Worm (Caenorhabditis elegans): ENCODE results near the gene srxa-13.

The srxa-13 gene

ce11 chrV:13909400-13909799 is 20.2 kb upstream of the srxa-13 start, which contains the start of gene C06B3.7 (continued):
- peak; percentile 83 for TF ChIP-seq zip-2 (tag; optimal IDR thresholded peaks at IDR 0.05)
- no peak for TF ChIP-seq rbr-2 (tag; optimal IDR thresholded peaks at IDR 0.05)
- no peak for TF ChIP-seq ceh-32 (tag; optimal IDR thresholded peaks at IDR 0.05; ENCODE audit: poor library complexity)
- TF ChIP-seq unc-62 (GFP tag; optimal IDR thresholded peaks at IDR 0.05 in 1 of 2): peak in 1 of 2 experiments; percentile 98
- TF ChIP-seq unc-62 (tag; optimal IDR thresholded peaks at IDR 0.05): no peak
- no peak for TF ChIP-seq zip-11 (GFP tag; IDR thresholded peaks at IDR 0.05)
- TF ChIP-seq F44E2.7 (GFP tag; IDR thresholded peaks at IDR 0.05): no peak
- no peak for TF ChIP-seq F37D6.2 (tag; optimal IDR thresholded peaks at IDR 0.05)
- no peak for TF ChIP-seq attf-4 (tag; optimal IDR thresholded peaks at IDR 0.05)
- peak; percentile 47 for TF ChIP-seq mxl-3 (GFP tag; optimal IDR thresholded peaks at IDR 0.05)
- TF ChIP-seq nhr-77 (tag; optimal IDR thresholded peaks at IDR 0.05): peak; percentile 96
- TF ChIP-seq Y105C5A.15 (GFP tag; IDR thresholded peaks at IDR 0.05): no peak
- no peak for TF ChIP-seq ceh-62 (tag; optimal IDR thresholded peaks at IDR 0.05)
- peak; percentile 52 for TF ChIP-seq dpl-1 (GFP tag; optimal IDR thresholded peaks at IDR 0.05)
- TF ChIP-seq lir-3 (tag; optimal IDR thresholded peaks at IDR 0.05): no peak
- TF ChIP-seq lin-1 (GFP tag; IDR thresholded peaks at IDR 0.05): peak; percentile 16; the same call in 1 of the 2 replicates
- no peak for TF ChIP-seq Y75B8A.6 (GFP tag; IDR thresholded peaks at IDR 0.05)
- no peak for TF ChIP-seq snpc-1.2 (GFP tag; IDR thresholded peaks at IDR 0.05)
- peak; percentile 95 for TF ChIP-seq nhr-28 (tag; optimal IDR thresholded peaks at IDR 0.05)
- no peak for TF ChIP-seq arid-1 (GFP tag; conservative IDR thresholded peaks at IDR 0.05)
- TF ChIP-seq dmd-6 (GFP tag; IDR thresholded peaks at IDR 0.05): peak; percentile 95
- TF ChIP-seq dmd-9 (GFP tag; IDR thresholded peaks at IDR 0.05): no peak
- TF ChIP-seq pha-4 (GFP tag; IDR thresholded peaks at IDR 0.05): peak; percentile 30; the same call in 1 of the 2 replicates
- peak; percentile 41 for TF ChIP-seq pha-4 (tag; optimal IDR thresholded peaks at IDR 0.05)
- peak; percentile 67 for TF ChIP-seq T20F7.1 (GFP tag; optimal IDR thresholded peaks at IDR 0.05)
- TF ChIP-seq mep-1 (tag; optimal IDR thresholded peaks at IDR 0.05): peak; percentile 90
- TF ChIP-seq nhr-76 (tag; optimal IDR thresholded peaks at IDR 0.05): no peak
- TF ChIP-seq daf-12 (tag; optimal IDR thresholded peaks at IDR 0.05): no peak
- TF ChIP-seq tra-1 (GFP tag; IDR thresholded peaks at IDR 0.05): peak; percentile 62; the same call in 1 of the 2 replicates
- TF ChIP-seq D1046.2 (GFP tag; IDR thresholded peaks at IDR 0.05): no peak
- TF ChIP-seq nhr-42 (GFP tag; IDR thresholded peaks at IDR 0.05): no peak
- TF ChIP-seq ces-1 (GFP tag; optimal IDR thresholded peaks at IDR 0.05): no peak
- TF ChIP-seq dve-1 (tag; optimal IDR thresholded peaks at IDR 0.05; ENCODE audit: insufficient read depth): peak; percentile 95
- TF ChIP-seq snpc-4 (tag; optimal IDR thresholded peaks at IDR 0.05): no peak
- TF ChIP-seq gei-8 (GFP tag; optimal IDR thresholded peaks at IDR 0.05): no peak
- TF ChIP-seq unc-39 (tag; optimal IDR thresholded peaks at IDR 0.05): no peak
- peak; percentile 49 for TF ChIP-seq ztf-7 (tag; optimal IDR thresholded peaks at IDR 0.05)
- TF ChIP-seq F49E8.2 (tag; optimal IDR thresholded peaks at IDR 0.05; ENCODE audit: borderline replicate concordance): no peak
- no peak for TF ChIP-seq zfp-3 (GFP tag; conservative IDR thresholded peaks at IDR 0.05)
- no peak for TF ChIP-seq sdz-12 (GFP tag; optimal IDR thresholded peaks at IDR 0.05)
- TF ChIP-seq mes-2 (tag; optimal IDR thresholded peaks at IDR 0.05; ENCODE audit: poor library complexity, severe bottlenecking): no peak
- TF ChIP-seq mdl-1 (tag; optimal IDR thresholded peaks at IDR 0.05): peak; percentile 36 to 93
- TF ChIP-seq aha-1 (tag): peak; percentile 99
- TF ChIP-seq egl-27 (tag; optimal IDR thresholded peaks at IDR 0.05): no peak
- TF ChIP-seq nhr-10 (tag; optimal IDR thresholded peaks at IDR 0.05): peak; percentile 78
- no peak for TF ChIP-seq dmd-8 (GFP tag; IDR thresholded peaks at IDR 0.05)
- no peak for TF ChIP-seq lim-7 (GFP tag; IDR thresholded peaks at IDR 0.05)
- TF ChIP-seq T26A8.4 (GFP tag; IDR thresholded peaks at IDR 0.05): 0 out of 2 replicates have a peak, but pooled peaks have one; percentile 29
- TF ChIP-seq mdt-29 (GFP tag; IDR thresholded peaks at IDR 0.05): peak; percentile 78
- TF ChIP-seq daf-19 (GFP tag; conservative IDR thresholded peaks at IDR 0.05): no peak
- peak; percentile 52 for TF ChIP-seq nhr-25 (tag; optimal IDR thresholded peaks at IDR 0.05; ENCODE audit: borderline replicate concordance, insufficient read depth)
- TF ChIP-seq hif-1 (tag; optimal IDR thresholded peaks at IDR 0.05): peak in 1 of 2 experiments; percentile 71
